Worm (Caenorhabditis elegans): ENCODE data around the gene plr-1.

Gene plr-1

DNA sequence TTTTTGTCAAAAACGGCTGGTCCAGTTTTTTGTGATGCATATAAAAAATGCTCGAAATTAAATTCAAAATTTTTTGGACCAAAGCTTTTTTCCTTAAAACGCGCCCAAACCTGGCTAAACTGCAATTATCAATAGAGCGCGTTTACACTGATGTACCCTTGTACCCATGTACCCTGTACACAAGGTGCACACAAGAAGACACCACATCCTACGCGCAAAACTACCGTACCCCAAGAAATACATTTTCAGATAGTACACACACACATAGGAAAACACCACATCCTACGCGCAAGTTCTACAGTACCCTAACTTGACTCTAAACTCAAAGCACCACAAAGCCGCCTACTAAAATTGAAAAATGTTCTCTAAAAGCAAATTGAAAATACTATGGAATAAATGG is 14.7 kb downstream of the plr-1 start:
- TF ChIP-seq T23F11.4 (GFP tag; optimal IDR thresholded peaks at IDR 0.05): no peak
- no peak for TF ChIP-seq nhr-11 (tag; optimal IDR thresholded peaks at IDR 0.05)
- no peak for TF ChIP-seq ceh-2 (tag; optimal IDR thresholded peaks at IDR 0.05)

DNA sequence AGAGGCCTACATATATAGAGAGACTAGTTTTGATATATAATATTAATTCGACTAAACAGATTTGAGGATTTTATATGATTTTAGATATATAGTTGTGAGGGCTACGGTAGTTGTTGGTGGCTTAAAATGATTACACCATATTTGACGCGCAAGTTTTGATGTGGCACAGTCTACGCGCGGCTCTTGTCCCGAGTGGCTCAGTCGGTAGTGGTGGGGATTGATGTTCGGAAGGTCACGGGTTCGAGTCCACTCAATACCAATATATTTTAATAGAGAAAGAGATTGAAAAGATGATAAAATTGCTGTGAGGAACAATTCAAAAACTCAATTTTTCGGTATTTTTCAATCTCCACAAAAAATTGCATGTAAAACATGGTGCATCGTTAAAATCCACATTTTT is 16.2 kb downstream of the plr-1 start:
- TF ChIP-seq syd-9 (tag; optimal IDR thresholded peaks at IDR 0.05) (no peak), K02D7.2 (tag; optimal IDR thresholded peaks at IDR 0.05) (no peak), nhr-11 (tag; optimal IDR thresholded peaks at IDR 0.05) (no peak), Y22D7AL.16 (tag; optimal IDR thresholded peaks at IDR 0.05) (no peak)

DNA sequence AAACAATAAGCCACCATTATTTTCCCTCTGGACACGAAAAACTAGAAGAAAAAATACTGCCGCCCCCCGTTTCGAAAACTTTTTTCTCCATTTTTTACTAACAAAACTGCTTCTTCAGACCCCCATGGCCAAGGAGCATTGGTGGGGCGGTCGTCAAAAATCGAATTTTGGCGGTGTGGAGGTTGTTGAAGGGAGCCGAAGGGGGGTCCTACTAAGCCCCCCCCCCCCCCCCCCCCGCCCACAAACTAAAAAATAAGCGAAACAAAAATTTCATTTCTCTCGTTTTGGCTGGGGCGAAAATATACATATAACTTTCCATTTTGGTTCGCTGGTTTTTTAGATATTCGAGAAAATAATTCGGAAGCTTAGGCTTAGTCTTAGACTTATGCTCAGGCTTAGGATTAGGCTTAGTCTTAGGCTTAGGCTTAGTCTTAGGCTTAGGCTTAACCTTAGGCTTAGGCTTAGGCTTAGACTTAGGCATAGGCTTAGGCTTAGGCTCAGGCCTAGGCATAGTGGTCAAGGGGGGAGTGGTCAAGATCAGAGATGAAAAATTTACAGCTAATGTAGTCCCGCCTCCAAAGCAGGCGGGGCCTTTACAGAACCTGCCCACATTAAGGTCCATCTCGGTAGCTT is 18.1 kb downstream of the plr-1 start:
- TF ChIP-seq zip-5 (tag; optimal IDR thresholded peaks at IDR 0.05) (no peak), pqm-1 (tag; optimal IDR thresholded peaks at IDR 0.05) (no peak), hlh-6 (tag; optimal IDR thresholded peaks at IDR 0.05) (no peak), Y22D7AL.16 (tag; optimal IDR thresholded peaks at IDR 0.05) (no peak), madf-2 (tag; optimal IDR thresholded peaks at IDR 0.05) (no peak), ceh-14 (tag; optimal IDR thresholded peaks at IDR 0.05) (no peak), lim-6 (tag; optimal IDR thresholded peaks at IDR 0.05) (no peak)

DNA sequence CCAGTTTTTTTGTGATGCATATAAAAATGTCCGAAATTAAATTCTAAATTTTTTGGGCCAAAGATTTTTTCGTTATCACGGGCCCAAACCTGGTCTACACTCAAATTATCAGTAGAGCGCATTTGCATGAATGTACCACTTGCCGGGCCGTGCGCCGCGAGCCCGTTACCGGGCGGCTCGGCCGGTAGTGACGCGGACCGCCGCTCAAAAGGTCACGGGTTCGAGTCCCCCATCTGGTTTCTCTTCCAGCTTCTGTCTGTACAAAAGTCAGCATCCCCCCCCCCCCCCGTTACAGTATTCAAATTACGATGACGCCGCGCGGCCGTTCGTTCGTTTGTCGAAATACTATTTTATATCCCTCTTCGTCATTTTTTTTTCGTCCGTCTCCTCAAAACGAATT is 20.6 kb downstream of the plr-1 start:
- TF ChIP-seq pqm-1 (tag; optimal IDR thresholded peaks at IDR 0.05) (no peak), ceh-24 (tag; optimal IDR thresholded peaks at IDR 0.05) (no peak), pha-2 (tag; optimal IDR thresholded peaks at IDR 0.05) (no peak)

DNA sequence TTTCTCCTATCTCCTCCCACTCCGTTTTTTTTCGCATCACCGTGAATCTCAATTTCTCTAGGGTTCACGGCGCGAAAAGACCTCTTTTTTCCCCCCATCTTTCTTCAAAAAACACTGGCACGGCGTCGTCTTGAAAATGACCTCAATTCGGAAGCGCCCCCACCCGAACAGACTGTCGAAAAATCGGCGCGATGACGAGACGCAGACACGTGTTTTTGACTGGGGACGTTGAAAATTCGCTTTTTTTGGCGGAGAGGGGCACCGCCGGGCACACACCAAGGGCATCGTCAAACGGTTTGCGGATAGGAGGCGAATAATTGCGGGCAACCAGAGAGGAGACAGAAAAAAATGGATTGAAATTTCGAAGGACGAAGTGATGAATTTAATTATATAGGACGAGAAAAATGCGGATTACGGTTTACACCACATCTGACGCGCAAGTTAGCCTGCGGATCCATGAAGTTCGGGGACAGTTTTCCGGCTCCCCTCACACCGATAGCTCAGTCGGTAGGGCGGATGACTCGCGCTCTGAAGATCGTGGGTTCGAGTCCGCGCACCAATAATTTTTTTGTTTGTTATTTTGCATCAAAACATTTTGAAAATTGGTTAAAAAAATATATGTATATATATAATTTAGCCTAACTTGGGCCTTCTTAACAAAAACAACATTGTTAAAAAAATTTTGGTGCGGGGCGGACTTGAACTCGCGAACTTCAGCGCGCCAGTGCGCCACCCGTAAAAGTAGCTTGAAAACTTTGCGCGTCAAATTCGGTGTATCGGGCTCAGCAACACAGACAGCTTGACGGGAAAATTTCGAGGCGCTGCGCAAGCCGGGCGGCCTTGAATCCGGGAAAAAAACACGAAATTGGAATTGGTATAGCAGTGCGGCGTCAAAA is 22.0 kb downstream of the plr-1 start:
- TF ChIP-seq unc-55 (GFP tag; optimal IDR thresholded peaks at IDR 0.05): no peak
- no peak for TF ChIP-seq unc-42 (tag; optimal IDR thresholded peaks at IDR 0.05)
- no peak for TF ChIP-seq lim-6 (tag; optimal IDR thresholded peaks at IDR 0.05)
- TF ChIP-seq pqm-1 (tag; optimal IDR thresholded peaks at IDR 0.05): no peak
- TF ChIP-seq hlh-30 (tag; optimal IDR thresholded peaks at IDR 0.05; ENCODE audit: insufficient read depth): no peak
- TF ChIP-seq tbx-2 (tag; optimal IDR thresholded peaks at IDR 0.05): no peak
- no peak for TF ChIP-seq ceh-30 (tag; optimal IDR thresholded peaks at IDR 0.05)
- TF ChIP-seq unc-86 (tag; optimal IDR thresholded peaks at IDR 0.05): no peak
- no peak for TF ChIP-seq pat-9 (tag; optimal IDR thresholded peaks at IDR 0.05)
- no peak for TF ChIP-seq ceh-24 (tag; optimal IDR thresholded peaks at IDR 0.05)
- no peak for TF ChIP-seq nfya-1 (tag; optimal IDR thresholded peaks at IDR 0.05)
- TF ChIP-seq pros-1 (tag; optimal IDR thresholded peaks at IDR 0.05): no peak
- TF ChIP-seq odd-2 (tag; optimal IDR thresholded peaks at IDR 0.05): no peak
- TF ChIP-seq pha-2 (tag; optimal IDR thresholded peaks at IDR 0.05): no peak
- no peak for TF ChIP-seq zip-5 (tag; optimal IDR thresholded peaks at IDR 0.05)
- TF ChIP-seq madf-2 (tag; optimal IDR thresholded peaks at IDR 0.05): no peak

DNA sequence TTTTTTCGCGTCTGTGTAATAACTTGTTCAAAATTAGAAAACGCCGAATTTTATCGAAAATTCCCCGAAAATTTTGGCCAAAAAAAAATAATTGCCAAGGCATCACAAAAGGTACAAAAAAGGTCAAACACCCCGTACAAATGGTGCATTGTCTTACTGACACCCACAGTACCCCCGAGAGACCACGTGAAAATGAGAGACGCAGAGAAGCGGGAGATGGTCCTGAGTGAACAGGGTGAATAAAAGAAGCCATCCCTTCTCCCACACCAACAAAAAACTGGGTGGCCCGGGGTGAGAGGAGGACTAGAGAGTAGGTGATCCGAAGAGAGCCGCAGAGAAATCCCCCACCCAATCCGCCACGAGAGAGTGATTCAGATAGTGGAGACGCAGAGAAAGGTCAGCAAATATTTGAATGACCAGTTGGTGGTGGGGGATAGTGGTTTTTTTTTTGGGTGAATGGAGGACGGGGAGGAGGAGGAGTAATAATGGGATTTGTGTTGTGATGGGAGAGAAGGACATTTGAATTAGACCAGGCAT is 24.7 kb downstream of the plr-1 start:
- no peak for TF ChIP-seq hlh-8 (tag; optimal IDR thresholded peaks at IDR 0.05)
- TF ChIP-seq sox-4 (tag; optimal IDR thresholded peaks at IDR 0.05): peak; percentile 13
- TF ChIP-seq hlh-30 (tag; optimal IDR thresholded peaks at IDR 0.05; ENCODE audit: insufficient read depth): peak; percentile 29
- TF ChIP-seq sdc-2 (tag; optimal IDR thresholded peaks at IDR 0.05): peak; percentile 37
- TF ChIP-seq ceh-34 (tag; optimal IDR thresholded peaks at IDR 0.05): peak; percentile 40
- no peak for TF ChIP-seq mec-3 (tag; optimal IDR thresholded peaks at IDR 0.05; ENCODE audit: borderline replicate concordance)
- peak; percentile 50 for TF ChIP-seq tbx-2 (tag; optimal IDR thresholded peaks at IDR 0.05)
- TF ChIP-seq nfya-1 (tag; optimal IDR thresholded peaks at IDR 0.05): peak; percentile 55
- TF ChIP-seq unc-86 (tag; optimal IDR thresholded peaks at IDR 0.05): no peak
- TF ChIP-seq fax-1 (tag; optimal IDR thresholded peaks at IDR 0.05): no peak
- peak; percentile 41 for TF ChIP-seq eyg-1 (tag; optimal IDR thresholded peaks at IDR 0.05)
- TF ChIP-seq dmd-4 (tag; optimal IDR thresholded peaks at IDR 0.05; ENCODE audit: borderline replicate concordance): no peak
- no peak for TF ChIP-seq ets-4 (tag; optimal IDR thresholded peaks at IDR 0.05)
- no peak for TF ChIP-seq hlh-15 (tag; optimal IDR thresholded peaks at IDR 0.05)
- no peak for TF ChIP-seq npax-4 (tag; optimal IDR thresholded peaks at IDR 0.05)
- peak; percentile 39 for TF ChIP-seq ceh-31 (tag; optimal IDR thresholded peaks at IDR 0.05)

All from whole organism, late embryonic.